Worm (Caenorhabditis elegans) whole organism, early embryonic: ENCODE results near the gene C46C2.6.
"Not testable (repeated sequence)": the region's sequence is repeated elsewhere in the genome, so short reads cannot be mapped to it uniquely, and the experiment has no call there.

ENCODE experiments used
- B0310.2 ChIP-seq: sonication (generic microtip); optimal IDR thresholded peaks from 2 replicates; lab custom pipeline; 2016; ENCODE audit warnings: mild to moderate bottlenecking, missing genetic modification characterization, missing compliant biosample characterization
- F13C5.2 ChIP-seq: sonication (generic microtip); optimal IDR thresholded peaks from 2 replicates; lab custom pipeline; 2017; ENCODE audit warnings: mild to moderate bottlenecking, missing genetic modification characterization, inconsistent platforms, missing compliant biosample characterization
- aly-1 ChIP-seq: sonication (generic microtip); optimal IDR thresholded peaks from 2 replicates; lab custom pipeline; 2016; ENCODE audit warnings: missing genetic modification characterization, missing compliant biosample characterization
- ama-1 ChIP-seq: fragments of 150-350 bp; optimal IDR thresholded peaks from 2 replicates; lab custom pipeline; 2014
- ceh-13 ChIP-seq: fragments of 200-800 bp; sonication (Bioruptor generic); optimal IDR thresholded peaks from 2 replicates; lab custom pipeline; 2018; ENCODE audit warnings: mild to moderate bottlenecking, missing genetic modification characterization, missing compliant biosample characterization
- ceh-36 ChIP-seq: sonication (generic microtip); optimal IDR thresholded peaks from 2 replicates; lab custom pipeline; 2016; ENCODE audit warnings: missing genetic modification characterization, inconsistent platforms, missing compliant biosample characterization
- ets-7 ChIP-seq: sonication (generic microtip); optimal IDR thresholded peaks from 2 replicates; lab custom pipeline; 2016; ENCODE audit warnings: missing genotype, missing genetic modification characterization, missing compliant biosample characterization
- flt-1 ChIP-seq: fragments of 200-800 bp; sonication (Bioruptor generic); IDR thresholded peaks from 2 replicates; pipeline ENCODE4 v1.3.6; 2022; ENCODE audit warnings: missing genetic modification characterization, missing compliant biosample characterization
- hmbx-1 ChIP-seq: sonication (generic microtip); optimal IDR thresholded peaks from 2 replicates; lab custom pipeline; 2016; ENCODE audit warnings: mild to moderate bottlenecking, missing genetic modification characterization, missing compliant biosample characterization
- hmg-4 ChIP-seq: fragments of 200-800 bp; sonication (Bioruptor generic); optimal IDR thresholded peaks from 2 replicates; lab custom pipeline; 2018; ENCODE audit warnings: mild to moderate bottlenecking, missing genetic modification characterization, missing compliant biosample characterization
- hnd-1 ChIP-seq: sonication (generic microtip); optimal IDR thresholded peaks from 2 replicates; lab custom pipeline; 2016; ENCODE audit warnings: missing genetic modification characterization, missing compliant biosample characterization
- pes-1 ChIP-seq: fragments of 200-800 bp; sonication (Bioruptor generic); IDR thresholded peaks from 2 replicates; pipeline ENCODE4 v1.3.6; 2022; ENCODE audit warnings: missing genetic modification reagents, missing genetic modification characterization, missing compliant biosample characterization
- scrt-1 ChIP-seq: fragments of 200-800 bp; sonication (Bioruptor generic); IDR thresholded peaks from 2 replicates; pipeline ENCODE4 v1.3.6; 2022; ENCODE audit warnings: missing genetic modification characterization, missing compliant biosample characterization
- sea-1 ChIP-seq: fragments of 200-800 bp; sonication (Bioruptor generic); conservative IDR thresholded peaks from 2 replicates; pipeline ENCODE4 v1.3.6; 2022; ENCODE audit warnings: missing genetic modification characterization, missing compliant biosample characterization
- tbx-11 ChIP-seq: fragments of 200-800 bp; sonication (Bioruptor generic); IDR thresholded peaks from 2 replicates; pipeline ENCODE4 v1.3.6; 2022; ENCODE audit warnings: missing genetic modification characterization, missing compliant biosample characterization
- tbx-37 ChIP-seq: fragments of 200-800 bp; sonication (Bioruptor generic); conservative IDR thresholded peaks from 2 replicates; pipeline ENCODE4 v1.3.6; 2022; ENCODE audit warnings: missing genetic modification reagents, missing genetic modification characterization, missing compliant biosample characterization
- tra-4 ChIP-seq: sonication (generic microtip); optimal IDR thresholded peaks from 2 replicates; lab custom pipeline; 2017; ENCODE audit warnings: missing genetic modification characterization, missing compliant biosample characterization

Gene C46C2.6

ce11 chrIV:9194524-9194923 is 17.7 kb upstream of the C46C2.6 start, which contains the start of gene C46C2.7:
Gene C46C2.7 (plus strand): TSS chrIV:9194824.
- not testable (repeated sequence) for TF ChIP-seq tbx-11; flt-1; ceh-36 (tag; lab: Kevin White, UChicago)

ce11 chrIV:9196755-9197154 is 15.5 kb upstream of the C46C2.6 start:
- no peak for TF ChIP-seq hmg-4
- TF ChIP-seq B0310.2 (tag; lab: Kevin White, UChicago) = no peak
- no peak for TF ChIP-seq aly-1 (tag; lab: Kevin White, UChicago)
- TF ChIP-seq pes-1 (GFP tag; lab: Robert Waterston, UW) = no peak
- no peak for TF ChIP-seq ceh-13
- no peak for TF ChIP-seq F13C5.2 (tag; lab: Kevin White, UChicago)
- no peak for TF ChIP-seq ama-1 (lab: Kevin White, UChicago)
- no peak for TF ChIP-seq flt-1

DNA sequence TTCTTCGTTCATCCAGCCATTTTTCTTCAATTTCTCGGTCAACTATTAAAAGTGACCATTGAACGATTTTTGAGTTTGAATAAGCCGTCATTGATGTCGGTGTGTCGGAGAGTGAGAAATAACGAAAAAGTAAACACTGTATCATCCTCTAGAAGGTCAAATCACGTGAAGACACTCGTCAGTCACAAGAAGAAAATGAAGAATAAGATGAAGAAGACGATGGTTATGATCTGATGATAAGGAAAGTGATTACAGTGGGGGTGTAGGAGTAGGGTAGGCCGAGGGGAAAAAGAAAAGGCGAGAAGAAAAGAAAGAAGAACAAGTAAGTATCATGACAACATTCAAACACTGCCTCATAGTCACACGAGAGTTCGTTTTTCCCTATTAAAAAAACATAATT is 14.1 kb upstream of the C46C2.6 start:
- TF ChIP-seq B0310.2 (tag; lab: Kevin White, UChicago) (no peak), aly-1 (tag; lab: Kevin White, UChicago) (no peak), scrt-1 (GFP tag; lab: Robert Waterston, UW) (no peak), hmbx-1 (tag; lab: Kevin White, UChicago) (no peak), tbx-11 (no peak), pes-1 (GFP tag; lab: Robert Waterston, UW) (no peak), hmg-4 (no peak), ceh-36 (tag; lab: Kevin White, UChicago) (no peak), ets-7 (tag; lab: Kevin White, UChicago) (no peak), ceh-13 (no peak), ama-1 (lab: Kevin White, UChicago) (no peak), F13C5.2 (tag; lab: Kevin White, UChicago) (no peak), hnd-1 (tag; lab: Kevin White, UChicago) (no peak), tra-4 (no peak), flt-1 (no peak), sea-1 (GFP tag; lab: Robert Waterston, UW) (no peak), tbx-37 (GFP tag; lab: Robert Waterston, UW) (no peak)

- TF ChIP-seq B0310.2 (tag; lab: Kevin White, UChicago) = no peak
- no peak for TF ChIP-seq hnd-1 (tag; lab: Kevin White, UChicago)
- no peak for TF ChIP-seq tbx-37 (GFP tag; lab: Robert Waterston, UW)
Measured at ce11 chrIV:9199148-9199938, 12.9 kb upstream of the C46C2.6 start.

ce11 chrIV:9199939-9200202 is 12.3 kb upstream of the C46C2.6 start, which contains the start of gene wnk-1:
Gene wnk-1 (plus strand): TSS chrIV:9200103.
- TF ChIP-seq B0310.2 (tag; lab: Kevin White, UChicago) (no peak), hnd-1 (tag; lab: Kevin White, UChicago) (no peak), pes-1 (GFP tag; lab: Robert Waterston, UW) (no peak), ets-7 (tag; lab: Kevin White, UChicago) (no peak), sea-1 (GFP tag; lab: Robert Waterston, UW) (no peak), ceh-36 (tag; lab: Kevin White, UChicago) (no peak), hmg-4 (no peak), ceh-13 (no peak), tbx-37 (GFP tag; lab: Robert Waterston, UW) (no peak), scrt-1 (GFP tag; lab: Robert Waterston, UW) (no peak), ama-1 (lab: Kevin White, UChicago) (no peak), aly-1 (tag; lab: Kevin White, UChicago) (no peak), F13C5.2 (tag; lab: Kevin White, UChicago) (no peak), flt-1 (no peak), tra-4 (no peak), tbx-11 (no peak), hmbx-1 (tag; lab: Kevin White, UChicago) (no peak)

ce11 chrIV:9210841-9211240 is 1.4 kb upstream of the C46C2.6 start:
- no peak for TF ChIP-seq aly-1 (tag; lab: Kevin White, UChicago)
- TF ChIP-seq scrt-1 (GFP tag; lab: Robert Waterston, UW) = no peak
- no peak for TF ChIP-seq sea-1 (GFP tag; lab: Robert Waterston, UW)
- no peak for TF ChIP-seq ets-7 (tag; lab: Kevin White, UChicago)
- TF ChIP-seq F13C5.2 (tag; lab: Kevin White, UChicago) = no peak
- no peak for TF ChIP-seq tbx-37 (GFP tag; lab: Robert Waterston, UW)
- no peak for TF ChIP-seq hmg-4
- no peak for TF ChIP-seq ceh-36 (tag; lab: Kevin White, UChicago)
- no peak for TF ChIP-seq ama-1 (lab: Kevin White, UChicago)
- no peak for TF ChIP-seq tra-4
- no peak for TF ChIP-seq hmbx-1 (tag; lab: Kevin White, UChicago)
- no peak for TF ChIP-seq ceh-13
- TF ChIP-seq tbx-11 = no peak

DNA sequence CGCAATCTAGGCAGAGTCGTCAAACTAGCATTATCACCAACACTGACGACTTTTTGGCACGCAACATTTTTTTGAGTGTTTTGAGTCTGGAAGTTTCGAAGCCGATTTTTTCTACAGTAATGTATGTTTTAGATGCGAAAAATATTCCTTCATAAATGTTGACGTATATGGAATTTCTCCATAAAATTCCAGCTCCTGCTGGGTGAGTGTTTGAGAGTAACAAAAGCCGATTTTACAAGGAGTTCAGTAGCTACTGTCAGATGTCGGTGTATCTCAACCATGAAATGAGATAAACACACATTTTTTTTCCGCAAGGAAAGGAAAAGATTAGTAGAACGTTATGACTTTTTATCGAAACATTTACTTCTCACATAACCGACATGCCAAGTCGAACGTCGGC is 2.6 kb downstream of the C46C2.6 start:
- TF ChIP-seq ama-1 (lab: Kevin White, UChicago) (no peak), hmbx-1 (tag; lab: Kevin White, UChicago) (no peak), scrt-1 (GFP tag; lab: Robert Waterston, UW) (no peak), F13C5.2 (tag; lab: Kevin White, UChicago) (no peak), hmg-4 (no peak), tbx-37 (GFP tag; lab: Robert Waterston, UW) (no peak), tbx-11 (no peak), aly-1 (tag; lab: Kevin White, UChicago) (no peak), hnd-1 (tag; lab: Kevin White, UChicago) (no peak), sea-1 (GFP tag; lab: Robert Waterston, UW) (no peak)
